Worm (Caenorhabditis elegans) whole organism, L4/young adult: ENCODE data around the gene fip-7.
"Not testable (repeated sequence)": the region's sequence is repeated elsewhere in the genome, so short reads cannot be mapped to it uniquely, and the experiment has no call there.

Experiments used
- W03F9.2 ChIP-seq: fragments of 150-350 bp; optimal IDR thresholded peaks from 2 replicates; lab custom pipeline; 2014; ENCODE audit warnings: missing biosample characterization, missing genetic modification characterization
- dao-5 ChIP-seq: sonication (generic microtip); optimal IDR thresholded peaks from 2 replicates; lab custom pipeline; 2016; ENCODE audit warnings: missing genotype, missing genetic modification characterization, moderate library complexity, missing compliant biosample characterization
- him-1 ChIP-seq: sonication (generic microtip); optimal IDR thresholded peaks from 2 replicates; lab custom pipeline; 2016; ENCODE audit warnings: missing genotype, missing genetic modification reagents, missing genetic modification characterization, missing compliant biosample characterization

Gene fip-7

DNA sequence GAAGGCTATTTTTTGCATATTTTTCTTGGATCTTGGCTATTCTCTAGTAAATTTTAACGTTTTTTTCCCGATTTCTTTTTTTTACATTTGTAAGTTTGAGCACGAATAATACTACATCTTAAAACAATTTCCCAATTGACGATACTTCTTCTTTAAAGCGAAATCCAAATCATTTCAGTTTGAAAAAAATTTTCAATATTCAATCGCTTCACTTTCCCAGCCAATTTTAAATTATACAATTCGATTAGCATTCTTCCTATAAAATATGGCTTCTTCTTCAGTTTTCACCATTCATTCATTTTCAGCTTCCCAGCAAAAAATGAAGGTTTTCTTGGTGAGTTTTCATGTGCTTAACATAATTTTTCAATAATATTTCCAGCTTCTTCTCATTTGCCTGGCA, at the start of gene fip-7:
TSS of gene fip-7 (plus strand) at position 301 of the 400 bp plus-strand sequence.
- TF ChIP-seq dao-5, W03F9.2, him-1 (tag; lab: Kevin White, UChicago): not testable (repeated sequence)

DNA sequence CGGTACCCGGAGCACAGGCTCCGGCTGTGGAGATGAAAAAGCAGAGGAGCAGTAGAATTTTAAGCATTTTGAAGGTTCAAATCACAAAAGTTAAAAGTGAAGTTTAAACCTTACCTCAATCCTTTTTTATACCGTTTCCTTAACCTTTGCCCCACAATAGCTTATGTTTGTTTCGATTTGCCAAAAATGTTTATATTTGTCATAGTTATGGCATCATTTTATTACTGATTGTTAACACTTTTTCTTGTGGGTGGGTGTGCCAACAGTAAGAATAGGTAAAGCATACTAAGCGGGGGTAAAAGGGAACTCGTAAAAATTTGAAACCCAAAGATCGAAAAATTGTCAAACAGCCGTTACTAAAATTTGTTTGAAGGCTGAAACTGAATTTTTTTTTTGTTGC, 47.6 kb upstream of the fip-7 start, which contains the start of gene Y51H4A.8:
TSS of gene Y51H4A.8 (minus strand) at position 101 of the 400 bp plus-strand sequence.
- no peak for TF ChIP-seq dao-5 (tag; lab: Kevin White, UChicago)
- TF ChIP-seq W03F9.2 (tag; lab: Kevin White, UChicago): no peak
- TF ChIP-seq him-1 (tag; lab: Kevin White, UChicago): no peak

DNA sequence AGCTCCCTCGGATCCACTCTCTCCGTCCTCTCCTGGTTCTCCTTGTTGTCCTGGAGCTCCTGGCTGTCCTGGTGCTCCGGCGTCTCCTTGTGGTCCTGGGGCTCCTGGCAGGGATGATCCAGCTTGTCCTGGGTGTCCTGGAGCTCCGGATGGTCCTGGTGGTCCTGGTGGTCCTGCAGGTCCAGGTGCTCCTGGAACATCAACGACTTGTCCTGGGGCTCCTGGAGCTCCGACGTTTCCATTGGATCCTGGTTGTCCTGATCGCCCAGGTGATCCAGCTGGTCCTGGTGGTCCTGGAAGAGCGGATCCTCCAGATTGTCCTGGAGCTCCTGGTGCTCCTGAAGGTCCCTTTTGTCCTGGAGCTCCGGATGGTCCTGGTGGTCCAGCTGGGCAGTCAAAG, 24.4 kb upstream of the fip-7 start:
- no peak for TF ChIP-seq him-1 (tag; lab: Kevin White, UChicago)
- TF ChIP-seq W03F9.2 (tag; lab: Kevin White, UChicago): no peak

DNA sequence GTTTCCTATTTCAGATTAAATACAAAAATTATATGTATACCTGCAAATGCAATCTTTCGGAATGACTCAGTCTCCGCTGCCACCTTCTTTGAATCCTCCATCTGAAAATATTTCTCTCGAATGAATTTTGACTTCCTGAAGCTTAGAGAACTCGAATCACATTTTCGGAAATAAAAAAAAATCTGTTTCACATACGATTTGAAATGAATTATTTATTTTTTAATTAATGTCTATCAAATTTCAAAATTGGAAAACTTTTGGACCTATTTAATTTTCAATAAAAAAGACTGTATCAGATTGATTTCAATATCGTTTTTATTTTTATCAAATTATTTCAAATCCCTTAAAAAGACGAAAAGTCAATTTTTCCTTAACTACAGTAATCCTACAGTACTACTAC, 23.3 kb upstream of the fip-7 start, which contains the start of gene col-137:
TSS of gene col-137 (minus strand) at position 101 of the 400 bp plus-strand sequence.
- TF ChIP-seq him-1 (tag; lab: Kevin White, UChicago) (no peak), W03F9.2 (tag; lab: Kevin White, UChicago) (no peak), dao-5 (tag; lab: Kevin White, UChicago) (no peak)

DNA sequence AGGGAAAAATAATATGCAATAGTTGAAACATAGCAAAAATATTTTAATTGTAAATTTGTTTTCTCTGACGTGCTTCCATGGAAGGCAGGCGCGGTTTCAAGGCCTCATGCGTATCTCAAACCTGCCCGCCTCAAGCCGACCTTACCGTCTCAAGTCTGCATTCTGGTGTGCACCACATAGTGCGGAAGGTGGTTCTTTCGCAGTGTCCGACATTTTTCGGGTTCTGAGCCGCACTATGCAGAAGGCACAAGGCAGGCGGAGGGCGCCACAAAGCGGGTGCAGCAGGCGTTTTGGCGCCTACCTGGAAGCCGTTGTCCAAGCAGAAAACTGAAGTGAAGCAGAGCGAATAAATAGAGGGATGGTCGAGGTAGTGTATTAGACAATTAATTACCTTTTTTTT, 3.5 kb upstream of the fip-7 start:
- TF ChIP-seq him-1 (tag; lab: Kevin White, UChicago) (no peak), W03F9.2 (tag; lab: Kevin White, UChicago) (no peak), dao-5 (tag; lab: Kevin White, UChicago) (no peak)

DNA sequence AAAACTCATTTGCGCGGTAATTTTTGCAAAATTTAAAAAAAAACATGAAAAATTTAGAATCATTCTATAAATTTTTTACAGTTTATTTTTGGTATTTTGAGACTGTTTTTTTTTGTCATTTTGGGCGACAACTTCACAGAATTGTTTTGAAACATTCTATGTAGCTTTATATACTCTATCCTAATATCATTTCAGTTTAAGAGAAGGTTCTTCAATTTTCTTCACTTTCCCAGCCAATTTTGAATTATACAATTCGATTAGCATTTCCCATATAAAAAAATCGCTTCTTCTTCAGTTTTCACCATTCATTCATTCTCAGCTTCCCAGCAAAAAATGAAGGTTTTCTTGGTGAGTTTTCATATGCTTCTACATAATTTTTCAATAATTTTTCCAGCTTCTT, 1.7 kb downstream of the fip-7 start, which contains the start of gene fipr-28:
TSS of gene fipr-28 (plus strand) at position 301 of the 400 bp plus-strand sequence.
- TF ChIP-seq W03F9.2 (tag; lab: Kevin White, UChicago) (no peak), him-1 (tag; lab: Kevin White, UChicago) (no peak), dao-5 (tag; lab: Kevin White, UChicago) (no peak)

DNA sequence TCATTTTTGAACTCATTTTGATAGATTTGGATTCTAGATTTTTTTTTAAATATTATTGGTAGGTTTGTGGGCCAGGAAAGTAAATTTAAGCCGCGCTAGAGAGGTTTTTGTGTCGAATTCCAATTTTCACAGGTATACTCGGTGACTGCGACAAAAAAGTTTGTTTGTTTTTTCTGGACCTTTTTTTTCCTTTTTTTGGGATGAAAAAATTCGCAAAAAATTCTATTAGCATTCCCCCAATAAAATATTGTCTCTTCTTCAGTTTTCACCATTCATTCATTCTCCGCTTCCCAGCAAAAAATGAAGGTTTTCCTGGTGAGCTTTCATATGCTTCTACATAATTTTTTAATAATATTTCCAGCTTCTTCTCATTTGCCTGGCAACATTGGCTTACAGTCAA, 3.1 kb downstream of the fip-7 start, which contains the start of gene Y51H4A.936:
TSS of gene Y51H4A.936 (plus strand) at position 301 of the 400 bp plus-strand sequence.
- TF ChIP-seq W03F9.2 (tag; lab: Kevin White, UChicago): no peak
- TF ChIP-seq dao-5 (tag; lab: Kevin White, UChicago): no peak
- TF ChIP-seq him-1 (tag; lab: Kevin White, UChicago): no peak

DNA sequence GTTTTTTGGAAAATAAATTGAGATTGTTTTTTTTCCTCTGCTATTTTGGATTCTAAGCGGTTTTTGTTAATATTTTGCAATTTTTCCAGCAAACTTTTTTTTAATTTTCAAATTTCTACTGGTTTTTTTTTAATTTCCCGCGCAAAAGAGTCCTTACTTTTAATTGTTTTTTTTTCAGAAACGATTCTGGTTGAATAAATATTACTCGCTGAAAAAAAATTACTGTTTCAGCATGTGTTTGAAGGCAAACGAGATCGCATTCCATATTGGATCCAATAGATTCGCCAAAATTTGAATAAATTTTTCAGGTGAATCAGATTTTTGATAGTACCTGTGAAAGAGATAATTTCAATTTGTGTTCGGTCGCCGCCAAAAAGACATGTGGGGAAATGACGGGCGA, 3.8 kb downstream of the fip-7 start:
- TF ChIP-seq him-1 (tag; lab: Kevin White, UChicago): no peak
- no peak for TF ChIP-seq W03F9.2 (tag; lab: Kevin White, UChicago)
- TF ChIP-seq dao-5 (tag; lab: Kevin White, UChicago): no peak

DNA sequence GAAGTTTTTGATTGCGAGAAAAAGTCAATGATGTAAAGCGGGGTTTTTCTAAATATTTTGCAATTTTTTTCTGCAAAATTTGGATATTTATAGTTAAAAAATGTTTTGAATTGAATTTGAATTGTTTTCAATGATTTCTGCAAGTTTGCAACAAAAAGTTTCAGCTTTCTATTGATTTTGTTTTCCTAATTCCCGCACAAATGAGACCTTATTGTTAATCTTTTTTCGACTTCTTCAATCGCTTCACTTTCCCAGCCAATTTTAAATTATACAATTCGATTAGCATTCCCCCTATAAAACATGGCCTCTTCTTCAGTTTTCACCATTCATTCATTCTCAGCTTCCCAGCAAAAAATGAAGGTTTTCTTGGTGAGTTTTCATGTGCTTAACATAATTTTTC, 4.6 kb downstream of the fip-7 start, which contains the start of gene fipr-27:
TSS of gene fipr-27 (plus strand) at position 301 of the 400 bp plus-strand sequence.
- TF ChIP-seq him-1 (tag; lab: Kevin White, UChicago) (no peak), W03F9.2 (tag; lab: Kevin White, UChicago) (no peak), dao-5 (tag; lab: Kevin White, UChicago) (no peak)

DNA sequence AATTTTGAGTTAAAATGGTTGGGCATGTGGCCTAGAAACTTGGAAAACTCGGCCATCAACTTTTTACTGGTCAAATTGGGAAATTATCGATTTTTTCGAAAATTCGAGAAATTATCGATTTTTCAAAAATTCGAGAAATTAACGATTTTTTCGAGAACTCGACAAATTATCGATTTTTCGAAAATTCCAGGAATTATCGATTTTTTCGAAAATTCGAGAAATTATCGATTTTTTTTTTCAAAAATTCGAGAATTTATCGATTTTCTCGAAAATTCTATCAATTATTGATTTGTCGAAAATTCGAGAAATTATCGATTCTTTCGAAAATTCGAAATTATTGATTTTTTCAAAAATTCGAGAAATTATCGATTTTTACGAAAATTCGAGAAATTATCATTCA, 17.8 kb downstream of the fip-7 start:
- TF ChIP-seq W03F9.2 (tag; lab: Kevin White, UChicago) (no peak), dao-5 (tag; lab: Kevin White, UChicago) (no peak), him-1 (tag; lab: Kevin White, UChicago) (no peak)

DNA sequence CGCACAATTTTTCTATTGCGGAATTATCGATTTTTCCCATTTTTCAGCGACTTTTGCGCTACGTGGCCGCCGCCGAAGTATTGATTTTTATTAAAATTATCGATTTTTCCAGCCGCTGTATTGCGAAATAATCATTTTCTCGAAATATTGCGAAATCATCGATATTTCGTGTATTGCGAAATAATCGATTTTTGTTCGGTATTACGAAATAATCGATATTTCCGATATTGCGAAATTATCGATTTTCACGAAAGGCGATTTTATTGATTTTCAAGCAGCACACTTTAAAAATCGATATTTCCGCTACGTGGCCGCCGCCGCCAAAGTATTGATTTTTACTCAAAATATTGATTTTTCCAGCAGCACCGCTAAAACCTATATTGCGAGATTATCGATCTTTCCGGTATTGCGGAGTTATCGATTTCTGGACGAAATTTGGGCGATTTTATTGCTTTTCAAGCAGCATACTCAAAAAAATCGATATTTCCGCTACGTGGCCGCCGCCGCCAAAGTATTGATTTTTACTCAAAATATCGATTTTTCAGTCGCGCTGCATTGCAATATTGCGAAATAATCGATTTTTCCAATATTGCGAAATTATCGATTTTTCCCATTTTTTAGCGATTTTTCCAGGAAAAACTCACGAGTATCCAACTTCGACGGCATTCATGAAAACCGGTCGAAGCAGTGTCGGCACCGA, 19.6 kb downstream of the fip-7 start:
- TF ChIP-seq him-1 (tag; lab: Kevin White, UChicago): no peak
- TF ChIP-seq W03F9.2 (tag; lab: Kevin White, UChicago): no peak
- no peak for TF ChIP-seq dao-5 (tag; lab: Kevin White, UChicago)

DNA sequence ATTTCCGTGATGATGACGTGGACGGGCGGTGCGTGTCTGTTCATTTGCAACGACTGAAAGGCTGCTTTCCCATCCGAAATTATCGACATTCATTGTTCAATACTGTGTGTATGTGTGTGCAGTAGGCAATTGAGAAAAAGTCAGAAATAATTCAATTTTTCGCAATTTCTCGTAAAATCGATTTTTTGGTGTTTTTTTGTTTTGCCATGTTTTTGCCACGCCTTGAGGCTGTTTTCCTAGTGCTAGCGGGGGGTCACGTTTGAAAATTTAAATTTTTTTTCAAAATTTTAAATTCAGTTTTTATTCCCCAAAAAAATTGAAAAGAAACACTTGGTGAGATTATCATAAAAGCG, 20.2 kb downstream of the fip-7 start, which contains the start of gene Y51H4A.13:
TSS of gene Y51H4A.13 (minus strand) at position 182 of the 353 bp plus-strand sequence.
- TF ChIP-seq him-1, dao-5, W03F9.2 (tag; lab: Kevin White, UChicago): not testable (repeated sequence)

DNA sequence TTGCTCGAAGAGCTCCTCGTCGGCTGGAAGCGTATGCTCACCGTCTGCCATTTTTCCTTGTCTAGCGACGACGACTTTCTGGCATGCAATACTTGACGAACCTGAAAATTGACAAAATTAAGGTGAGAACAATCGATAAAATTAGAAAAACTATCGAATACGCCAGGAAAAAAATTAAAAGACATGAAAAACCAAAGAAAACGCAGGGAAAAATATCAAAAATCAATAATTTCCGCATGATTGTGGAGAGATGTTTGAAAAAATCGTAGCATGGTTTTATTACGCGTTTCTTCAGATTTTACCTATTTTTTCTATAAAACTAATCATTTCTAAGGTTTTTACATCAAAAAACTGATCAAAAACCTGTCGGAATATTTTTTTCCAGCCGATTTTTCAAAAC, 29.8 kb downstream of the fip-7 start, which contains the start of gene set-26:
TSS of gene set-26 (minus strand) at position 101 of the 400 bp plus-strand sequence.
- TF ChIP-seq dao-5, him-1, W03F9.2 (tag; lab: Kevin White, UChicago): not testable (repeated sequence)
